Worm (Caenorhabditis elegans) whole organism, young adult: ENCODE measurements around the gene str-176.

Experiments
- B0336.3 ChIP-seq: fragments of 200-800 bp; sonication (Bioruptor generic); IDR thresholded peaks from 2 replicates; pipeline ENCODE4 v1.3.6; 2022; ENCODE audit warnings: missing genetic modification characterization, missing compliant biosample characterization
- C06A6.2 ChIP-seq: fragments of 200-800 bp; sonication (Bioruptor generic); conservative IDR thresholded peaks from 2 replicates; pipeline ENCODE4 v1.3.6; 2022; ENCODE audit warnings: missing genetic modification characterization, missing compliant biosample characterization
- F37B4.10 ChIP-seq: fragments of 200-800 bp; sonication (Bioruptor generic); IDR thresholded peaks from 2 replicates; pipeline ENCODE4 v1.3.6; 2022; ENCODE audit warnings: missing genetic modification characterization, missing compliant biosample characterization
- F55B11.4 ChIP-seq: sonication (generic microtip); optimal IDR thresholded peaks from 2 replicates; lab custom pipeline; 2016; ENCODE audit warnings: missing compliant biosample characterization, missing genetic modification characterization, borderline replicate concordance; ENCODE audit not compliant: insufficient read depth
- Y53F4B.3 ChIP-seq: fragments of 200-800 bp; sonication (Bioruptor generic); IDR thresholded peaks from 2 replicates; pipeline ENCODE4 v1.3.6; 2022; ENCODE audit warnings: missing genetic modification reagents, missing genetic modification characterization, missing compliant biosample characterization
- Y67H2A.10 ChIP-seq: fragments of 200-800 bp; sonication (Bioruptor generic); conservative IDR thresholded peaks from 2 replicates; pipeline ENCODE4 v1.3.6; 2022; ENCODE audit warnings: missing genetic modification reagents, missing genetic modification characterization, missing compliant biosample characterization
- ZK185.1 ChIP-seq: sonication (generic microtip); optimal IDR thresholded peaks from 2 replicates; lab custom pipeline; 2016; ENCODE audit warnings: mild to moderate bottlenecking, missing genetic modification characterization, missing compliant biosample characterization; ENCODE audit not compliant: poor library complexity, severe bottlenecking
- akir-1 ChIP-seq: fragments of 200-800 bp; sonication (Bioruptor generic); optimal IDR thresholded peaks from 2 replicates; lab custom pipeline; 2018; ENCODE audit warnings: mild to moderate bottlenecking, missing genetic modification characterization, moderate library complexity, missing compliant biosample characterization
- aptf-3 ChIP-seq: fragments of 200-800 bp; sonication (Bioruptor generic); IDR thresholded peaks from 2 replicates; pipeline ENCODE4 v1.3.6; 2022; ENCODE audit warnings: missing genetic modification characterization, missing compliant biosample characterization
- atf-7 ChIP-seq: sonication (generic microtip); optimal IDR thresholded peaks from 2 replicates; lab custom pipeline; 2017; ENCODE audit warnings: mild to moderate bottlenecking, missing genetic modification characterization, missing compliant biosample characterization
- athp-1 ChIP-seq: sonication (generic microtip); optimal IDR thresholded peaks from 2 replicates; lab custom pipeline; 2017; ENCODE audit warnings: mild to moderate bottlenecking, missing genetic modification characterization, missing compliant biosample characterization
- ceh-100 ChIP-seq: fragments of 200-800 bp; sonication (Bioruptor generic); IDR thresholded peaks from 2 replicates; pipeline ENCODE4 v1.3.6; 2022; ENCODE audit warnings: missing genetic modification reagents, missing genetic modification characterization, missing compliant biosample characterization
- ceh-58 ChIP-seq: fragments of 200-800 bp; sonication (Bioruptor generic); IDR thresholded peaks from 2 replicates; pipeline ENCODE4 v1.3.6; 2022; ENCODE audit warnings: missing genetic modification characterization, missing compliant biosample characterization
- ceh-79 ChIP-seq: sonication (generic microtip); optimal IDR thresholded peaks from 2 replicates; lab custom pipeline; 2017; ENCODE audit warnings: mild to moderate bottlenecking, missing genetic modification characterization, missing compliant biosample characterization
- dox-1 ChIP-seq: fragments of 200-800 bp; sonication (Bioruptor generic); IDR thresholded peaks from 2 replicates; pipeline ENCODE4 v1.3.6; 2022; ENCODE audit warnings: missing genetic modification reagents, missing genetic modification characterization, missing compliant biosample characterization
- dpff-1 ChIP-seq: sonication (generic microtip); optimal IDR thresholded peaks from 2 replicates; lab custom pipeline; 2017; ENCODE audit warnings: mild to moderate bottlenecking, missing genetic modification characterization, missing compliant biosample characterization
- hlh-26 ChIP-seq: fragments of 200-800 bp; sonication (Bioruptor generic); conservative IDR thresholded peaks from 2 replicates; pipeline ENCODE4 v1.3.6; 2022; ENCODE audit warnings: missing genetic modification reagents, missing genetic modification characterization, missing compliant biosample characterization
- hmg-20 ChIP-seq: fragments of 200-800 bp; sonication (Bioruptor generic); IDR thresholded peaks from 2 replicates; pipeline ENCODE4 v1.3.6; 2022; ENCODE audit warnings: missing genetic modification reagents, missing genetic modification characterization, missing compliant biosample characterization
- lag-1 ChIP-seq: fragments of 200-800 bp; sonication (Bioruptor generic); IDR thresholded peaks from 2 replicates; pipeline ENCODE4 v1.3.6; 2022; ENCODE audit warnings: missing genetic modification reagents, missing genetic modification characterization, missing compliant biosample characterization
- let-607 ChIP-seq, 2 experiments: fragments of 200-800 bp in 1 of 2; sonication (Bioruptor generic) in 1 of 2; sonication (generic microtip) in 1 of 2; optimal IDR thresholded peaks; 2 replicates each; lab custom pipeline; 2016 to 2018; ENCODE audit warnings: mild to moderate bottlenecking in 2 of 2, missing compliant biosample characterization in 2 of 2, missing genetic modification characterization in 2 of 2, moderate library complexity in 2 of 2, missing genotype in 1 of 2
- lin-54 ChIP-seq: fragments of 200-800 bp; sonication (Bioruptor generic); optimal IDR thresholded peaks from 2 replicates; lab custom pipeline; 2018; ENCODE audit warnings: mild to moderate bottlenecking, missing genetic modification characterization, missing compliant biosample characterization
- lsl-1 ChIP-seq: fragments of 200-800 bp; sonication (Bioruptor generic); optimal IDR thresholded peaks from 2 replicates; lab custom pipeline; 2018; ENCODE audit warnings: mild to moderate bottlenecking, missing genetic modification characterization, moderate library complexity, missing compliant biosample characterization
- mcd-1 ChIP-seq: fragments of 200-800 bp; sonication (Bioruptor generic); IDR thresholded peaks from 2 replicates; pipeline ENCODE4 v1.3.6; 2022; ENCODE audit warnings: missing genetic modification reagents, missing genetic modification characterization, missing compliant biosample characterization
- mxl-1 ChIP-seq: sonication (generic microtip); optimal IDR thresholded peaks from 2 replicates; lab custom pipeline; 2016; ENCODE audit warnings: missing genetic modification characterization, missing compliant biosample characterization
- nfya-2 ChIP-seq: fragments of 200-800 bp; sonication (Bioruptor generic); IDR thresholded peaks from 2 replicates; pipeline ENCODE4 v1.3.6; 2022; ENCODE audit warnings: missing genetic modification reagents, missing genetic modification characterization, missing compliant biosample characterization
- nfyb-1 ChIP-seq: fragments of 200-800 bp; sonication (Bioruptor generic); IDR thresholded peaks from 2 replicates; pipeline ENCODE4 v1.3.6; 2022; ENCODE audit warnings: missing genetic modification reagents, missing genetic modification characterization, missing compliant biosample characterization
- nhr-80 ChIP-seq: sonication (generic microtip); optimal IDR thresholded peaks from 2 replicates; lab custom pipeline; 2016; ENCODE audit warnings: missing genetic modification characterization, missing compliant biosample characterization
- nhr-90 ChIP-seq: sonication (generic microtip); optimal IDR thresholded peaks from 2 replicates; lab custom pipeline; 2016; ENCODE audit warnings: missing genotype, mild to moderate bottlenecking, missing genetic modification characterization, missing compliant biosample characterization
- pbrm-1 ChIP-seq: fragments of 200-800 bp; sonication (Bioruptor generic); IDR thresholded peaks from 2 replicates; pipeline ENCODE4 v1.3.6; 2022; ENCODE audit warnings: missing genetic modification reagents, missing genetic modification characterization, missing compliant biosample characterization
- snpc-1.3 ChIP-seq: sonication (generic microtip); optimal IDR thresholded peaks from 2 replicates; lab custom pipeline; 2017; ENCODE audit warnings: missing genetic modification characterization, mild to moderate bottlenecking, missing compliant biosample characterization, antibody characterized with exemption, moderate library complexity, missing genotype, missing genetic modification reagents; ENCODE audit not compliant: insufficient read depth
- somi-1 ChIP-seq: fragments of 200-800 bp; sonication (Bioruptor generic); optimal IDR thresholded peaks from 2 replicates; lab custom pipeline; 2018; ENCODE audit warnings: mild to moderate bottlenecking, missing genetic modification characterization, missing compliant biosample characterization
- tbp1 ChIP-seq: fragments of 200-800 bp; sonication (Bioruptor generic); optimal IDR thresholded peaks from 2 replicates; lab custom pipeline; 2018; ENCODE audit warnings: mild to moderate bottlenecking, missing genetic modification characterization, missing compliant biosample characterization
- tbx-9 ChIP-seq: sonication (generic microtip); optimal IDR thresholded peaks from 2 replicates; lab custom pipeline; 2016; ENCODE audit warnings: borderline replicate concordance, missing genetic modification characterization, inconsistent platforms, missing compliant biosample characterization
- zfh-2 ChIP-seq: fragments of 200-800 bp; sonication (Bioruptor generic); conservative IDR thresholded peaks from 2 replicates; pipeline ENCODE4 v1.3.6; 2022; ENCODE audit warnings: missing genetic modification reagents, missing genetic modification characterization, missing compliant biosample characterization
- ztf-28 ChIP-seq: fragments of 200-800 bp; sonication (Bioruptor generic); IDR thresholded peaks from 2 replicates; pipeline ENCODE4 v1.3.6; 2022; ENCODE audit warnings: missing genetic modification reagents, missing genetic modification characterization, missing compliant biosample characterization

Gene str-176

ce11 chrIV:8454076-8454475 lies 9.5 kb downstream of the str-176 start:
- no peak for TF ChIP-seq lag-1 (GFP tag; lab: Robert Waterston, UW)
- TF ChIP-seq nhr-80 (tag; lab: Kevin White, UChicago) = peak; percentile 3

DNA sequence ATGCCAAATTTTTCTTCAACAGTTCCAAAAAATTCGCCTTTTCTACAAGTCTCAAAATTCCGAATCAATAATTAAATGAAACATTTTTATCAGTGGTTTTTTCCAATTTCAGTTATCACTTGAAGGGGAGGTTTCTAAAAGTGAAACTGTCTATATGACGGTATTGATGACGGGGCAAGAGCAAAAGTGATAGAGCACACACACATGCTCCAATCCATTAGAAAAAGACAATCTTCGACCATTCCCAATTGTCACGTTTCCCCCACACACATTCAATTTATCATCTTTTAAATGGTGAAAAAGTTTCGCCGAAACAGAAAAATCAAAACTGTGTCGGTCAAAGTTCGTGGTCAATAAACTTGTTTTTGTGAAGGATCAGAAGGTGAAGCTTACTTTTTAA lies 10.4 kb downstream of the str-176 start:
- TF ChIP-seq let-607 (tag; optimal IDR thresholded peaks at IDR 0.05; lab: Kevin White, UChicago) (peak in 1 of 2 experiments; percentile 48), nfyb-1 (0 out of 2 replicates have a peak, but pooled peaks have one; percentile 25), mxl-1 (no peak), atf-7 (tag; lab: Kevin White, UChicago) (peak; percentile 26), hmg-20 (no peak), dpff-1 (tag; lab: Kevin White, UChicago) (no peak), nhr-90 (tag; lab: Kevin White, UChicago) (no peak), Y67H2A.10 (GFP tag; lab: Robert Waterston, UW) (no peak), nfya-2 (GFP tag; lab: Robert Waterston, UW) (no peak), F55B11.4 (tag; lab: Kevin White, UChicago) (no peak), akir-1 (GFP tag; lab: Kevin White, UChicago) (no peak), snpc-1.3 (tag; lab: Kevin White, UChicago) (no peak), lsl-1 (GFP tag; lab: Kevin White, UChicago) (no peak), tbp1 (GFP tag; lab: Kevin White, UChicago) (peak; percentile 25), zfh-2 (GFP tag; lab: Robert Waterston, UW) (no peak), dox-1 (GFP tag; lab: Robert Waterston, UW) (no peak), ztf-28 (no peak), ceh-100 (no peak), nhr-80 (tag; lab: Kevin White, UChicago) (peak; percentile 86), pbrm-1 (GFP tag; lab: Robert Waterston, UW) (no peak), somi-1 (GFP tag; lab: Kevin White, UChicago) (no peak), ceh-58 (GFP tag; lab: Robert Waterston, UW) (no peak)
- TF ChIP-seq, all 124 proteins: peak for 5

- peak; percentile 31 for TF ChIP-seq nhr-80 (tag; lab: Kevin White, UChicago)
- no peak for TF ChIP-seq ceh-79
Observed at ce11 chrIV:8451709-8452248, 11.8 kb downstream of the str-176 start, which contains the start of gene eppl-1. eppl-1 (minus strand) TSS chrIV:8451759.

ce11 chrIV:8450534-8450933 lies 13.1 kb downstream of the str-176 start:
- TF ChIP-seq ZK185.1 (no peak), nhr-80 (tag; lab: Kevin White, UChicago) (peak; percentile 56)
- TF ChIP-seq, all 124 proteins: peak for 1

DNA sequence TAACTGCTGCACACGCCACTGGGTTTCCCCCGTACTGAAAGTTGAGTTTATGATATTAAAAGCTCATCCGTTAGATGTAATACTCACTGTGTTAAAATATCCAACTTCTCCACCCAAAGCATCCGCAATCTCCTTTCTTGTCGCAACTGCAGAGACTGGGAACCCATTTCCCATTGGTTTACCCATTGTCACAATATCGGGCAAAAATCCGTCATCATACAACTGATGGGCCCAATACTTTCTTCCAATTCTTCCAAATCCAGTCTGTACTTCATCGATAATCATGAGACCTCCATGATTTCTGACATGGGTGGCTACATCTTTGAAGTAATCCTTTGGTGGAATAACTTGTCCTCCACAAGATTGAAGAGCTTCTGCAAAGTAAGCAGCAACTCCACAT lies 13.7 kb downstream of the str-176 start:
- no peak for TF ChIP-seq B0336.3 (GFP tag; lab: Robert Waterston, UW)
- TF ChIP-seq hlh-26 = no peak
- TF ChIP-seq mcd-1 (GFP tag; lab: Robert Waterston, UW) = no peak
- TF ChIP-seq Y53F4B.3 (GFP tag; lab: Robert Waterston, UW) = no peak
- TF ChIP-seq athp-1 (tag; lab: Kevin White, UChicago) = no peak
- TF ChIP-seq tbx-9 (tag; lab: Kevin White, UChicago) = no peak
- no peak for TF ChIP-seq lag-1 (GFP tag; lab: Robert Waterston, UW)
- no peak for TF ChIP-seq C06A6.2 (GFP tag; lab: Robert Waterston, UW)
- no peak for TF ChIP-seq F55B11.4 (tag; lab: Kevin White, UChicago)
- no peak for TF ChIP-seq lin-54 (GFP tag; lab: Kevin White, UChicago)
- no peak for TF ChIP-seq atf-7 (tag; lab: Kevin White, UChicago)
- no peak for TF ChIP-seq aptf-3 (GFP tag; lab: Robert Waterston, UW)
- no peak for TF ChIP-seq F37B4.10 (GFP tag; lab: Robert Waterston, UW)
